Worm (Caenorhabditis elegans): ENCODE data around the gene F14H12.8.

- TF ChIP-seq nhr-21 (tag; optimal IDR thresholded peaks at IDR 0.05) (no peak), ama-1 (optimal IDR thresholded peaks at IDR 0.05) (no peak)
Observed at ce11 chrX:4359030-4359429, 5.7 kb downstream of the F14H12.8 start.

All from whole organism, L2 larva.